Fruit fly (Drosophila melanogaster) whole organism, embryonic: ENCODE data around the gene mRpL24.
A peak's percentile ranks its signal among the peaks of the same experiment; 100 is the strongest.

Experiments used
- B-H1 ChIP-seq: fragments of 200-800 bp; sonication (Bioruptor generic); IDR thresholded peaks from 3 replicates; pipeline ENCODE4 v1.3.6; 2022; ENCODE audit warnings: missing biosample characterization, missing genetic modification characterization
- CG11504 ChIP-seq: fragments of 200-800 bp; sonication (Bioruptor generic); optimal IDR thresholded peaks from 3 replicates; lab custom pipeline; 2019; ENCODE audit warnings: missing biosample characterization, mild to moderate bottlenecking, missing genetic modification characterization, moderate library complexity
- CG11696 ChIP-seq: fragments of 200-800 bp; sonication (Bioruptor generic); IDR thresholded peaks from 2 replicates; pipeline ENCODE4 v1.3.6; 2022; ENCODE audit warnings: missing biosample characterization, missing genetic modification characterization
- CG12299 ChIP-seq: fragments of 200-800 bp; sonication (Bioruptor generic); optimal IDR thresholded peaks from 2 replicates; lab custom pipeline; 2018; ENCODE audit warnings: missing biosample characterization, mild to moderate bottlenecking, missing genetic modification characterization
- CG13287 ChIP-seq: fragments of 200-800 bp; sonication (Bioruptor generic); IDR thresholded peaks from 2 replicates; pipeline ENCODE4 v1.3.6; 2022; ENCODE audit warnings: missing biosample characterization, missing genetic modification characterization; ENCODE audit not compliant: partially characterized antibody
- CG14014 ChIP-seq: fragments of 200-800 bp; sonication (Bioruptor generic); IDR thresholded peaks from 2 replicates; pipeline ENCODE4 v1.3.6; 2022; ENCODE audit warnings: missing biosample characterization, missing genetic modification characterization
- CG14667 ChIP-seq: fragments of 200-800 bp; sonication (Bioruptor generic); IDR thresholded peaks from 2 replicates; pipeline ENCODE4 v1.3.6; 2022; ENCODE audit warnings: missing biosample characterization, missing genetic modification characterization
- CG16813 ChIP-seq: fragments of 200-800 bp; sonication (Bioruptor generic); IDR thresholded peaks from 3 replicates; pipeline ENCODE4 v1.3.6; 2022; ENCODE audit warnings: missing biosample characterization, missing genetic modification characterization; ENCODE audit not compliant: partially characterized antibody
- CG17829 ChIP-seq: fragments of 200-800 bp; optimal IDR thresholded peaks from 2 replicates; lab custom pipeline; 2019; ENCODE audit warnings: missing biosample characterization, mild to moderate bottlenecking, missing genetic modification characterization, moderate library complexity
- CG18262 ChIP-seq: fragments of 200-800 bp; optimal IDR thresholded peaks from 3 replicates; lab custom pipeline; 2019; ENCODE audit warnings: missing biosample characterization, mild to moderate bottlenecking, missing genetic modification characterization, moderate library complexity
- CG1832 ChIP-seq: fragments of 200-800 bp; sonication (Bioruptor generic); optimal IDR thresholded peaks from 2 replicates; lab custom pipeline; 2017; ENCODE audit warnings: missing biosample characterization, mild to moderate bottlenecking, missing genetic modification characterization, inconsistent platforms
- CG18619 ChIP-seq: fragments of 200-800 bp; sonication (Bioruptor generic); optimal IDR thresholded peaks from 3 replicates; lab custom pipeline; 2017; ENCODE audit warnings: missing biosample characterization, mild to moderate bottlenecking, missing genetic modification characterization
- CG2116 ChIP-seq: fragments of 200-800 bp; sonication (Bioruptor generic); optimal IDR thresholded peaks from 3 replicates; lab custom pipeline; 2018; ENCODE audit warnings: missing biosample characterization, mild to moderate bottlenecking, missing genetic modification characterization
- CG3065 ChIP-seq: fragments of 200-800 bp; sonication (Bioruptor generic); optimal IDR thresholded peaks from 2 replicates; lab custom pipeline; 2016; ENCODE audit warnings: missing biosample characterization, missing genetic modification characterization
- CG33213 ChIP-seq: fragments of 200-800 bp; sonication (Bioruptor generic); optimal IDR thresholded peaks from 3 replicates; lab custom pipeline; 2016; ENCODE audit warnings: missing biosample characterization, missing genetic modification characterization
- CG3726 ChIP-seq: fragments of 200-800 bp; sonication (Bioruptor generic); IDR thresholded peaks from 3 replicates; pipeline ENCODE4, ENCODE4 v1.3.6; 2022; ENCODE audit warnings: missing biosample characterization, missing genetic modification characterization
- CG3838 ChIP-seq: fragments of 200-800 bp; sonication (Bioruptor generic); optimal IDR thresholded peaks from 3 replicates; lab custom pipeline; 2016; ENCODE audit warnings: missing biosample characterization, missing genetic modification characterization
- CG42726 ChIP-seq: fragments of 200-800 bp; sonication (Bioruptor generic); IDR thresholded peaks from 2 replicates; pipeline ENCODE4 v1.3.6; 2022; ENCODE audit warnings: missing biosample characterization, missing genetic modification characterization; ENCODE audit not compliant: partially characterized antibody
- CG5245 ChIP-seq: fragments of 200-800 bp; sonication (Bioruptor generic); optimal IDR thresholded peaks from 3 replicates; lab custom pipeline; 2016; ENCODE audit warnings: missing biosample characterization, missing genetic modification characterization
- CG7271 ChIP-seq: fragments of 200-800 bp; sonication (Bioruptor generic); optimal IDR thresholded peaks from 2 replicates; lab custom pipeline; 2018; ENCODE audit warnings: missing biosample characterization, mild to moderate bottlenecking, missing genetic modification characterization, moderate library complexity
- CG8388 ChIP-seq: fragments of 200-800 bp; sonication (Bioruptor generic); optimal IDR thresholded peaks from 2 replicates; lab custom pipeline; 2019; ENCODE audit warnings: missing biosample characterization, mild to moderate bottlenecking, missing genetic modification characterization, moderate library complexity
- CG8924 ChIP-seq: fragments of 200-800 bp; optimal IDR thresholded peaks from 3 replicates; lab custom pipeline; 2019; ENCODE audit warnings: missing biosample characterization, mild to moderate bottlenecking, missing genetic modification characterization, moderate library complexity
- Gug ChIP-seq: fragments of 200-800 bp; sonication (Bioruptor generic); IDR thresholded peaks from 4 replicates; pipeline ENCODE4 v1.3.6; 2022; ENCODE audit warnings: missing biosample characterization, missing genetic modification characterization
- Hr78 ChIP-seq, 2 experiments: fragments of 200-800 bp in 1 of 2; fragments of >200 bp in 1 of 2; sonication (Bioruptor generic) in 1 of 2; optimal IDR thresholded peaks; 2 replicates each; lab custom pipeline; 2017 to 2019; ENCODE audit warnings: missing biosample characterization in 2 of 2, missing genetic modification characterization in 2 of 2, mild to moderate bottlenecking in 1 of 2, moderate library complexity in 1 of 2
- Lhr ChIP-seq: fragments of 200-800 bp; sonication (Bioruptor generic); optimal IDR thresholded peaks from 3 replicates; lab custom pipeline; 2017; ENCODE audit warnings: mild to moderate bottlenecking, missing biosample characterization, missing genetic modification reagents, missing genetic modification characterization
- Nf-YA ChIP-seq: fragments of 200-800 bp; sonication (Bioruptor generic); IDR thresholded peaks from 2 replicates; pipeline ENCODE4 v1.3.6; 2022; ENCODE audit warnings: missing biosample characterization, missing genetic modification characterization
- Poxn ChIP-seq: fragments of 200-800 bp; sonication (Bioruptor generic); IDR thresholded peaks from 2 replicates; pipeline ENCODE4 v1.3.6; 2022; ENCODE audit warnings: missing biosample characterization, missing genetic modification characterization
- Ssrp ChIP-seq: fragments of 200-800 bp; sonication (Bioruptor generic); optimal IDR thresholded peaks from 2 replicates; lab custom pipeline; 2018; ENCODE audit warnings: missing biosample characterization, mild to moderate bottlenecking, missing genetic modification characterization, moderate library complexity
- Xbp1 ChIP-seq: fragments of 200-800 bp; sonication (Bioruptor generic); optimal IDR thresholded peaks from 3 replicates; lab custom pipeline; 2016; ENCODE audit warnings: missing biosample characterization, mild to moderate bottlenecking, missing genetic modification characterization
- al ChIP-seq: fragments of 200-800 bp; sonication (Bioruptor generic); IDR thresholded peaks from 2 replicates; pipeline ENCODE4 v1.3.6; 2022; ENCODE audit warnings: missing biosample characterization, missing genetic modification characterization
- br ChIP-seq: fragments of >200 bp; optimal IDR thresholded peaks from 2 replicates; lab custom pipeline; 2017
- caup ChIP-seq: fragments of 200-800 bp; sonication (Bioruptor generic); optimal IDR thresholded peaks from 3 replicates; lab custom pipeline; 2017; ENCODE audit warnings: missing biosample characterization, mild to moderate bottlenecking, missing genetic modification characterization, moderate library complexity; ENCODE audit not compliant: severe bottlenecking
- crc ChIP-seq: fragments of 200-800 bp; sonication (Bioruptor generic); optimal IDR thresholded peaks from 2 replicates; lab custom pipeline; 2016; ENCODE audit warnings: missing biosample characterization, missing genetic modification characterization
- croc ChIP-seq: fragments of 200-800 bp; sonication (Bioruptor generic); conservative IDR thresholded peaks from 3 replicates; pipeline ENCODE4 v1.3.6; 2022; ENCODE audit warnings: missing biosample characterization, missing genetic modification characterization
- crol ChIP-seq: fragments of 200-800 bp; sonication (Bioruptor generic); IDR thresholded peaks from 2 replicates; pipeline ENCODE4 v1.3.6; 2022; ENCODE audit warnings: missing biosample characterization, missing genetic modification characterization
- dan ChIP-seq: fragments of 200-800 bp; sonication (Bioruptor generic); IDR thresholded peaks from 2 replicates; pipeline ENCODE4 v1.3.6; 2022; ENCODE audit warnings: missing biosample characterization, missing genetic modification characterization
- disco-r ChIP-seq: fragments of 200-800 bp; sonication (Bioruptor generic); optimal IDR thresholded peaks from 2 replicates; lab custom pipeline; 2016; ENCODE audit warnings: missing biosample characterization, missing genetic modification characterization
- ewg ChIP-seq: fragments of 200-800 bp; sonication (Bioruptor generic); optimal IDR thresholded peaks from 3 replicates; lab custom pipeline; 2017; ENCODE audit warnings: mild to moderate bottlenecking, missing biosample characterization, missing genetic modification reagents, missing genetic modification characterization
- fu2 ChIP-seq: fragments of 200-800 bp; sonication (Bioruptor generic); optimal IDR thresholded peaks from 2 replicates; lab custom pipeline; 2016; ENCODE audit warnings: missing biosample characterization, missing genetic modification characterization
- inv ChIP-seq: fragments of 200-800 bp; sonication (Bioruptor generic); IDR thresholded peaks from 2 replicates; pipeline ENCODE4 v1.3.6; 2022; ENCODE audit warnings: missing biosample characterization, missing genetic modification characterization; ENCODE audit not compliant: partially characterized antibody
- kni ChIP-seq: fragments of 200-800 bp; sonication (Bioruptor generic); optimal IDR thresholded peaks from 3 replicates; lab custom pipeline; 2017; ENCODE audit warnings: mild to moderate bottlenecking, missing biosample characterization, missing genetic modification reagents, missing genetic modification characterization
- lov ChIP-seq, 2 experiments: fragments of 200-800 bp in 1 of 2; fragments of >200 bp in 1 of 2; sonication (Bioruptor generic) in 1 of 2; IDR thresholded peaks in 1 of 2; optimal IDR thresholded peaks in 1 of 2; 2 replicates in 1 of 2; 3 replicates in 1 of 2; pipeline versions ENCODE4 v1.3.6 to Lab custom; 2017 to 2022; ENCODE audit warnings: missing biosample characterization in 1 of 2, missing genetic modification characterization in 1 of 2
- pan ChIP-seq, 4 experiments: fragments of >200 bp in 3 of 4; fragments of 200-800 bp in 1 of 4; sonication (Bioruptor generic) in 1 of 4; optimal IDR thresholded peaks in 3 of 4; IDR thresholded peaks in 1 of 4; 2 replicates each; pipeline versions ENCODE4 v1.3.6 to Lab custom; 2017 to 2022; ENCODE audit warnings: missing biosample characterization in 2 of 4, missing genetic modification characterization in 2 of 4, mixed read lengths in 1 of 4
- peb ChIP-seq: fragments of 200-800 bp; sonication (Bioruptor generic); IDR thresholded peaks from 2 replicates; pipeline ENCODE4 v1.3.6; 2022; ENCODE audit warnings: missing biosample characterization, missing genetic modification characterization
- stc ChIP-seq: fragments of 200-800 bp; sonication (Bioruptor generic); IDR thresholded peaks from 2 replicates; pipeline ENCODE4 v1.3.6; 2022; ENCODE audit warnings: missing biosample characterization, missing genetic modification characterization
- tgo ChIP-seq: fragments of 200-800 bp; sonication (Bioruptor generic); IDR thresholded peaks from 3 replicates; pipeline ENCODE4 v1.3.6; 2022; ENCODE audit warnings: missing biosample characterization, missing genetic modification characterization
- trem ChIP-seq: fragments of 200-800 bp; optimal IDR thresholded peaks from 3 replicates; lab custom pipeline; 2019; ENCODE audit warnings: missing biosample characterization, mild to moderate bottlenecking, missing genetic modification characterization, moderate library complexity
- wek ChIP-seq: fragments of 200-800 bp; sonication (Bioruptor generic); optimal IDR thresholded peaks from 3 replicates; lab custom pipeline; 2018; ENCODE audit warnings: missing biosample characterization, mild to moderate bottlenecking, missing genetic modification characterization, moderate library complexity
- wor ChIP-seq: fragments of 200-800 bp; sonication (Bioruptor generic); IDR thresholded peaks from 2 replicates; pipeline ENCODE4 v1.3.6; 2022; ENCODE audit warnings: missing biosample characterization, missing genetic modification characterization

The mRpL24 gene

DNA sequence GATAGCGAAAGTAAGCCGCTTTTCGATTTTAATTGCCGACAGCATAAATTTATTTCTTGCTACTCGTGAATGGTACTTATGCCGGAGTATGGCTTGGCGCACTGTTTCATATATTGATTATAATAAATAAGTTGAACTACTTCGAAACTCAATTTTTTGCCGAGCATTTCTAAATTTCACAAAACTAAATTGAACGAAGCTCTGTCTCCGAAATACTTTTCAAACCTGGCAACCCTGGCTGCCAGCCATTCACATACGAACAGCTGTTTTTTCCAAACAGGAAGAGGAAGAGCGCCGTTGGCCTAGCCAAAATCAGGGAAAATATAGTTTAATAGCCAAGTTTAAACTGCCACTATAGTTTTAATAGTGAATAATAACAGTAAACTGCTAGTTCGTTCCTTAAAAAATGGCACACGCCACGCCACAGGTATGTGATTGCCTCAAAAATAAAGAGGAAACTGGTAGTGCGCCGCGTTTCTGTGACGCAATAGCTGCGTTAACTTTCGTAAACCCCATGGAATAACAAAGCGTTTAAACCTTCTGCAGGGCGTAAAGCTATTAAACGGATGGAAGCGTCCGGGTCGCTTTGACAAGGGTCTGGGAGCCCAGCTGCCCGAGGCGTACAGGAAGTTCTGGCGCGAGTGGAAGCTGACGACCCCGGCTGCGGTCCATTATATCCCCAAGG is 28.7 kb upstream of the mRpL24 start, which contains the start of gene mRpL28 (continued):
- TF ChIP-seq wor (GFP tag; lab: Robert Waterston, UW) (no peak), CG8388 (GFP tag; lab: Kevin White, UChicago) (no peak), Hr78 (GFP tag; optimal IDR thresholded peaks at IDR 0.05; lab: Kevin White, UChicago) (no peak), CG11504 (tag; lab: Kevin White, UChicago) (no peak), croc (no peak), CG7271 (no peak), Xbp1 (GFP tag; lab: Kevin White, UChicago) (no peak), CG14667 (no peak), disco-r (no peak), CG13287 (peak; percentile 72; the same call in 1 of the 2 replicates), pan (optimal IDR thresholded peaks at IDR 0.05; lab: Kevin White, UChicago) (no peak), pan (GFP tag; optimal IDR thresholded peaks at IDR 0.05 in 1 of 2, IDR thresholded peaks at IDR 0.05 in 1 of 2) (no peak), kni (GFP tag; lab: Kevin White, UChicago) (no peak), CG11696 (GFP tag; lab: Robert Waterston, UW) (no peak), CG17829 (tag; lab: Kevin White, UChicago) (peak; percentile 7), stc (no peak), crc (no peak), CG3065 (GFP tag; lab: Kevin White, UChicago) (no peak), ewg (no peak), B-H1 (GFP tag; lab: Robert Waterston, UW) (no peak), CG2116 (no peak), CG3726 (GFP tag; lab: Robert Waterston, UW) (no peak), inv (GFP tag; lab: Robert Waterston, UW) (peak; percentile 19; the same call in 1 of the 2 replicates), CG5245 (GFP tag; lab: Kevin White, UChicago) (no peak), Poxn (no peak), CG18619 (GFP tag; lab: Kevin White, UChicago) (no peak), CG1832 (GFP tag; lab: Kevin White, UChicago) (no peak), trem (tag; lab: Kevin White, UChicago) (peak; percentile 49), CG8924 (no peak), lov (optimal IDR thresholded peaks at IDR 0.05; lab: Kevin White, UChicago) (no peak), lov (GFP tag; IDR thresholded peaks at IDR 0.05; lab: Robert Waterston, UW) (no peak), Ssrp (tag; lab: Kevin White, UChicago) (no peak), CG3838 (GFP tag; lab: Kevin White, UChicago) (no peak), Lhr (GFP tag; lab: Kevin White, UChicago) (no peak), br (lab: Kevin White, UChicago) (no peak), crol (no peak), caup (GFP tag; lab: Kevin White, UChicago) (no peak), dan (no peak), wek (GFP tag; lab: Kevin White, UChicago) (no peak), CG42726 (no peak), Gug (GFP tag; lab: Robert Waterston, UW) (no peak), tgo (GFP tag; lab: Robert Waterston, UW) (no peak), fu2 (no peak), CG18262 (tag; lab: Kevin White, UChicago) (no peak), CG12299 (tag; lab: Kevin White, UChicago) (no peak), al (no peak), peb (no peak), CG33213 (GFP tag; lab: Kevin White, UChicago) (no peak), Nf-YA (no peak), CG14014 (GFP tag; lab: Robert Waterston, UW) (no peak), CG16813 (GFP tag; lab: Robert Waterston, UW) (peak; percentile 20; the same call in 1 of the 3 replicates)
